Worm (Caenorhabditis elegans) whole organism, late embryonic: ENCODE data around the gene mrps-18B.

Experiments
- ahr-1 ChIP-seq: sonication (generic microtip); optimal IDR thresholded peaks from 2 replicates; lab custom pipeline; 2016; ENCODE audit warnings: missing genetic modification characterization, missing compliant biosample characterization
- ama-1 ChIP-seq: fragments of 150-350 bp; optimal IDR thresholded peaks from 2 replicates; lab custom pipeline; 2014
- ceh-22 ChIP-seq: sonication (generic microtip); optimal IDR thresholded peaks from 2 replicates; lab custom pipeline; 2017; ENCODE audit warnings: missing biosample characterization, missing genetic modification characterization
- hlh-8 ChIP-seq: sonication (generic microtip); optimal IDR thresholded peaks from 2 replicates; lab custom pipeline; 2016; ENCODE audit warnings: missing genotype, missing genetic modification characterization, missing compliant biosample characterization
- lin-11 ChIP-seq: fragments of 200-800 bp; sonication (Bioruptor generic); optimal IDR thresholded peaks from 2 replicates; lab custom pipeline; 2018; ENCODE audit warnings: mild to moderate bottlenecking, missing genetic modification characterization, missing compliant biosample characterization
- pha-4 ChIP-seq: fragments of 150-350 bp; optimal IDR thresholded peaks from 2 replicates; lab custom pipeline; 2018; ENCODE audit warnings: missing biosample characterization, missing genetic modification reagents, missing genetic modification characterization
- tbx-2 ChIP-seq: sonication (generic microtip); optimal IDR thresholded peaks from 2 replicates; lab custom pipeline; 2016; ENCODE audit warnings: missing genetic modification characterization, missing compliant biosample characterization

DNA sequence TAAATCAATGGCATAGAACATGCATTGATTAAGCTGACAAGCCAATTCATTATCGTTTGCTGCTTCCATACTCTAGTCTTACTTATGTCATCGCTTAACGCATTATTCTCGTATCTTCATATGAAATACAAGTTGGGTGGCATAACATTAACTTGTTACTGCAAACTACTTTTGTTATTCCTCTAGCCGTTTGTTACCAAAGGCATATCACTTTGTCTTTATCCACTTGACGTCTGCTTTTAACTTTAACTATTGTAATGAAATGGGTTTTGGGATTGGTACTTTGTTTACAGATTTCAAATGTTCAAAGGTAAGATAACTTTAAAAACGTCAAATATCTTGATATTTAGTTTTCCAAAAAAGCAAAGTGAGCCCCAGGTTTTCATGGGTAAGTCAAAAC, 10.6 kb downstream of the mrps-18B start, which contains the start of gene W01C9.2:
- no peak for TF ChIP-seq hlh-8 (tag; lab: Kevin White, UChicago)
- no peak for TF ChIP-seq lin-11 (tag; lab: Kevin White, UChicago)
- TF ChIP-seq ahr-1 (tag; lab: Kevin White, UChicago) = no peak
- TF ChIP-seq ceh-22 (tag; lab: Kevin White, UChicago) = no peak
- TF ChIP-seq tbx-2 (tag; lab: Kevin White, UChicago) = no peak
- no peak for TF ChIP-seq pha-4 (tag; lab: Kevin White, UChicago)
- TF ChIP-seq ama-1 (lab: Kevin White, UChicago) = no peak
